Worm (Caenorhabditis elegans): ENCODE measurements around the gene C44H9.7.
A peak's percentile ranks its signal among the peaks of the same experiment; 100 is the strongest.
"Not testable (repeated sequence)": the region's sequence is repeated elsewhere in the genome, so short reads cannot be mapped to it uniquely, and the experiment has no call there.

Gene C44H9.7

DNA sequence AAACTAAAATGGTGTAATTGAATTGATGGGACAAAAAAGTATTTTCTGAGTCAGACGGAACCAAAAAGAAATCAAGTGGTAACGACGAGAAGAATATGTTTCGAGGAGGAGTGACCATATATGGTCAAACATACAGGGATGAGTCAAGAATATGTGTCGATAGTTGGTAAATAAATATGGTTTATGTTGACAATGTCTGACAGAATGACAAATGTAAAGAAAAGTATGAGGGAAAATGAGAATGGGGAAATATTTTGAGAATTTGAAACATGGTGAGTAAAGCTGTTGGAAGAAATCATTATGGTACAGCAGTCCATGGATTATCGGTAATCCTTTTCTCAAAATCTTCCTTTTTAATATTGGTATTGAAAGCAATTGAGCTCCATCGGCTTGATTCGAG lies 13.3 kb upstream of the C44H9.7 start, which contains the start of gene nspg-1:
nspg-1 (minus strand) TSS at position 101 of the 400 bp plus-strand sequence.
- no peak for TF ChIP-seq nhr-6 (tag; optimal IDR thresholded peaks at IDR 0.05)
- TF ChIP-seq R02D3.7 (tag; optimal IDR thresholded peaks at IDR 0.05), result no peak
- no peak for TF ChIP-seq nhr-77 (tag; optimal IDR thresholded peaks at IDR 0.05)
- TF ChIP-seq elt-3 (tag; optimal IDR thresholded peaks at IDR 0.05), result no peak
- no peak for TF ChIP-seq C34F6.9 (tag; optimal IDR thresholded peaks at IDR 0.05)
- TF ChIP-seq snpc-4 (tag; optimal IDR thresholded peaks at IDR 0.05), result no peak
- no peak for TF ChIP-seq elt-1 (tag; optimal IDR thresholded peaks at IDR 0.05)
- no peak for TF ChIP-seq skn-1 (tag; optimal IDR thresholded peaks at IDR 0.05)
- no peak for TF ChIP-seq lin-39 (tag; optimal IDR thresholded peaks at IDR 0.05)
- no peak for TF ChIP-seq mab-5 (tag; optimal IDR thresholded peaks at IDR 0.05)
- no peak for TF ChIP-seq unc-55 (GFP tag; optimal IDR thresholded peaks at IDR 0.05)
- TF ChIP-seq unc-39 (tag; optimal IDR thresholded peaks at IDR 0.05), result no peak
- no peak for TF ChIP-seq nhr-23 (tag; optimal IDR thresholded peaks at IDR 0.05)
- no peak for TF ChIP-seq unc-62 (GFP tag; optimal IDR thresholded peaks at IDR 0.05)
- no peak for TF ChIP-seq ceh-16 (tag; optimal IDR thresholded peaks at IDR 0.05)

DNA sequence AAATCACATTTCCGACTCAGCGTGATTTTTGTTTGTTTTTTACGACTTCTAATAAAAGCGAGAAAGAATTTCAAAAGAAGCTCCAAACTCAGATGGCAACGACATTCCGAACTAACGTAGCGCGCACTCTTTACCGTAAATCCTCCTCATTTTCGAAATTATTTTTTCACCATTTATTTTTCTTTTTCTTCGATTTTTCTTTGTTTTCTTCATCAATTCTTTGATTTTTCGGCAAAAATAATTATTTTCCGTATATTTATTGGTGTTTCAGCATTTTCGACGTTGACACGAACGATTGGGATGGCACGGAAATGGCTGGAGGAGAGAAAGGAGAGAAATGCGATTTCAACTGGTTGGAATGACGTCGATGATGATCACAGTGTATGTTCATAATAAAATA lies 10.9 kb upstream of the C44H9.7 start, which contains the start of gene T07F10.5:
T07F10.5 (plus strand) TSS at position 301 of the 400 bp plus-strand sequence.
- not testable (repeated sequence) for TF ChIP-seq aly-2, mdl-1, skn-1 (tag; optimal IDR thresholded peaks at IDR 0.05)

DNA sequence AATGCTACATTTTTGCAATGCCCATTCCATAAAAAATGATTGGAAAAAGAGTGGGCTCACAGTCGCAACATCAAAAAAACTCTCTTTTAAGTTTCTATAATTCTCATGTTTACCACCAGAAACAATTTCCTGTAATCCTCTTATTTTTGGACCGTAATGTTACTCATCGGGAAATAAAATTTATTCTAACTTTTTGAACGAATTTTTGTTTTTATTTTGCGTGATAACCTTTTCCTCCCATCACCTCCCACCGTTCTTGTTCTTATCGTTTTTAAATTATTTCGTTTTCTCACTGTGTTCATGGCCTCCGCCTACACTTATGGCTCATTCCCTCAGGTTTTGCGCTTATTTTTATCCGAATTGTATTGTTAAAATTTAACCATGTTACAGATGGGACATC lies 4.5 kb upstream of the C44H9.7 start, which contains the start of gene anp-1:
anp-1 (plus strand) TSS at position 301 of the 400 bp plus-strand sequence.
- TF ChIP-seq ceh-16 (tag; optimal IDR thresholded peaks at IDR 0.05) (no peak), nhr-12 (tag; optimal IDR thresholded peaks at IDR 0.05) (no peak), nhr-11 (tag; optimal IDR thresholded peaks at IDR 0.05) (no peak), fos-1 (tag; optimal IDR thresholded peaks at IDR 0.05) (no peak), alr-1 (tag; optimal IDR thresholded peaks at IDR 0.05) (no peak), snpc-4 (tag; optimal IDR thresholded peaks at IDR 0.05) (no peak), nhr-23 (tag; optimal IDR thresholded peaks at IDR 0.05) (no peak), lin-13 (GFP tag; optimal IDR thresholded peaks at IDR 0.05) (no peak), nhr-77 (tag; optimal IDR thresholded peaks at IDR 0.05) (no peak), nhr-6 (tag; optimal IDR thresholded peaks at IDR 0.05) (no peak), R02D3.7 (tag; optimal IDR thresholded peaks at IDR 0.05) (no peak), sma-9 (GFP tag; optimal IDR thresholded peaks at IDR 0.05) (no peak), sma-9 (tag; optimal IDR thresholded peaks at IDR 0.05) (no peak), lin-39 (tag; optimal IDR thresholded peaks at IDR 0.05) (no peak), F13H6.1 (tag; optimal IDR thresholded peaks at IDR 0.05) (no peak), sem-4 (tag; optimal IDR thresholded peaks at IDR 0.05) (no peak)

DNA sequence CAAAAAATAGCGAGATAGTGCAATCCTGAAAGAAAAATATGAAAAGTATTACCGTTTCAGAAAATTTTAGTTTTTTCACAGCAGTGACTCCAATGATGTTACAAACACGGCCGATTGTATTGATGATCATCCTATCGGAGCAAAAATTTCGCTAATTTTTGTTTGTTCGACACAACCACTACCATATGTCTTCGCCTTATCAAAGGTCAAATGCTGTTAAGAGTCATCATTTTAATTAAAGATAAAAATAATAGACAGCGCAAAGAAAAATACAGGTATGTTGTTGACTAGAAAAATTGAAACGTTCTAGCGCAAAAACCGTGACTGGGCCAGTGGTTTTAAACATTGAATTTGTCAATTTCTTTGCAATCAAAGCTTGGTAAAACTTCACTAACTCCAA lies 2.3 kb downstream of the C44H9.7 start:
- TF ChIP-seq nhr-25 (tag; optimal IDR thresholded peaks at IDR 0.05) (no peak), fos-1 (tag; optimal IDR thresholded peaks at IDR 0.05) (peak; percentile 8)

DNA sequence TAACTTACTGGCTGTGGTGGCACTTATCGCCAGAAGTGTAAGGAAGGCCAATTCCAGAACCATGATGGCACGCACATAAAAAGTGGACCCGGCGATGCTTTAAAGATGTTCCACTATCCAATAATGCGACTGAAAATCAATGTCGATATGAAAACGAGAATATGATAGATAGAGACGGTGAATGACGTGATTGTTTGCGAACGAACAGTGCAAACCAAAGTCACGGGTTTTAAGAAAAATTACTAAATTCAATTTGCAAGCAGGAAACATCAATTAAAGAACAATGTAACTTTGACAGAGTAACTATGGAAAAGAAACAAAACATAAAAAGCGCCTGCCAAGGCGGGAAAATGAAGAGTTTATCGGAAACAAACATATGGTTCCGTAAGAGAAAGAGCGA lies 4.9 kb downstream of the C44H9.7 start, which contains the start of gene C44H9.5:
C44H9.5 (minus strand) TSS at position 129 of the 400 bp plus-strand sequence.
- TF ChIP-seq C34F6.9 (tag; optimal IDR thresholded peaks at IDR 0.05) (no peak), fos-1 (tag; optimal IDR thresholded peaks at IDR 0.05) (peak; percentile 8)

DNA sequence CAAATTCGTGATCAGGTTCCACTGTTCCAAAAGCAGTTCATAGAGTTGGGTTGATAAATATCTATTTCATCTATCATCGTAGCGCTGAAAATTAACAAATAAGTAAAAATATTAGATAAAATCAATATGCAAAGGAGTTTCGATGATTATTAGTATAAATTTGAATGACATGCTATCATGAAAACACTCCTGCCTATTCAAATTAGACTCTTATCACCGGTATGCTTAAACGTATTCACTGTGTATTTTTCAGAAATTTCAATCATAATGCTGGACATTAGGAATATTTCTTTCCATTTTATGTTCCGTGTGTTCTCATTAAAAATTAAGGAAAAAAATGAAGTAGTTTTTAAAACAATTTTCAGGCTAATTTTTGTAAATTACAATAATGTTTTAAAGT lies 9.4 kb downstream of the C44H9.7 start, which contains the start of gene C44H9.6:
C44H9.6 (minus strand) TSS at position 101 of the 400 bp plus-strand sequence.
- TF ChIP-seq ama-1 (optimal IDR thresholded peaks at IDR 0.05) (no peak), lin-11 (tag; optimal IDR thresholded peaks at IDR 0.05) (no peak), sem-4 (tag; optimal IDR thresholded peaks at IDR 0.05) (no peak), nhr-23 (tag; optimal IDR thresholded peaks at IDR 0.05) (no peak), fos-1 (tag; optimal IDR thresholded peaks at IDR 0.05) (peak; percentile 16)

DNA sequence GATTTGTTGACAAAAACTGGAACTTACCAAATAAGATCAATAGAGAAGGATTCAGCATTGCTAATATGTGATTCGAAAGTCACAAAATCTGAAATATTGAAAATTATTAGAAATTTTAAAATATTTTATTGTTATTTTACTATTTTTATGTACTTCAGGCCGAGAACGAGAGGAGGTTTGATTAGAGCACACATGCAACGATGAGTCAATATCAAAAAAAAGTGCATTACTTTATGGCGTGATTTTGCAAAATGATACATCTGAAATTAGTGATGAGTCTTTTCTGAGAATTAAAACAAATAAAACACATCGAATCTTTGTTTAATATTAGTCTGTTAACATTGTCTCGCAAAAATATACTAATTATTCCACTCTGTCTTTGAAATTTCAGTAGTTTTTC lies 9.9 kb downstream of the C44H9.7 start:
- TF ChIP-seq ceh-82 (tag; optimal IDR thresholded peaks at IDR 0.05) (no peak), fos-1 (tag; optimal IDR thresholded peaks at IDR 0.05) (peak; percentile 65)
